Worm (Caenorhabditis elegans) whole organism, L2 larva: ENCODE measurements around the gene str-135.

Source experiments
- R02D3.7 ChIP-seq: fragments of 150-350 bp; optimal IDR thresholded peaks from 2 replicates; lab custom pipeline; 2014; ENCODE audit warnings: missing biosample characterization, missing genetic modification characterization
- ama-1 ChIP-seq: fragments of 150-350 bp; optimal IDR thresholded peaks from 2 replicates; lab custom pipeline; 2018; ENCODE audit warnings: inconsistent platforms
- dmd-4 ChIP-seq: sonication (generic microtip); optimal IDR thresholded peaks from 2 replicates; lab custom pipeline; 2017; ENCODE audit warnings: missing biosample characterization, missing genetic modification characterization
- gmeb-1 ChIP-seq: fragments of 150-350 bp; optimal IDR thresholded peaks from 2 replicates; lab custom pipeline; 2014; ENCODE audit warnings: missing biosample characterization, missing genetic modification characterization
- lin-13 ChIP-seq: fragments of 150-350 bp; optimal IDR thresholded peaks from 2 replicates; lab custom pipeline; 2014; ENCODE audit warnings: missing biosample characterization, missing genetic modification reagents, missing genetic modification characterization
- nhr-129 ChIP-seq: fragments of 150-350 bp; optimal IDR thresholded peaks from 2 replicates; lab custom pipeline; 2014; ENCODE audit warnings: missing biosample characterization, missing genetic modification characterization
- nhr-25 ChIP-seq: fragments of 150-350 bp; sonication (generic microtip); optimal IDR thresholded peaks from 3 replicates; lab custom pipeline; 2014; ENCODE audit warnings: missing biosample characterization, missing genetic modification characterization
- skn-1 ChIP-seq: sonication (generic microtip); optimal IDR thresholded peaks from 2 replicates; lab custom pipeline; 2017; ENCODE audit warnings: missing biosample characterization, missing genetic modification characterization
- unc-62 ChIP-seq: fragments of 150-350 bp; optimal IDR thresholded peaks from 2 replicates; lab custom pipeline; 2014; ENCODE audit warnings: missing biosample characterization, missing genetic modification reagents, missing genetic modification characterization
- ztf-11 ChIP-seq: sonication (generic microtip); optimal IDR thresholded peaks from 2 replicates; lab custom pipeline; 2017; ENCODE audit warnings: missing biosample characterization, missing genetic modification characterization

DNA sequence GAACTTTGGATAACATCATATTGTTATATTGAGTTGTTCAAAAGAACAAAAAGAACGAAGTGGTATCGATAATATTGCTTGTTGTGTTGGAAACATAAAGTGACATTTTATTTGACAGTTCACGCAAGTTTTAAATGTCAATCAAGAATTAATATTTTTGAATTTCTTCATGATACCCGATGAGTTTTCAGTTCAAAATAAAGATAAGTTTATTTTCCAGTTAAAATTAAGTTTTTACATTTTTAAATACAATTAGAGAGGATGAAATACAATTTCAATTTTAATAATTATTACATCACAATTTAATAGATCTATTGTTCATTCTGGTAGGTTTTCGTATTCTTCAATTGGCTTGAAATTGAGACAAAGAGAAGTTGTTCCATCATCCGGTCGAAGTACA is 16.8 kb upstream of the str-135 start, which contains the start of gene W02D7.4:
- TF ChIP-seq gmeb-1 (tag; lab: Kevin White, UChicago) (no peak), ama-1 (lab: Kevin White, UChicago) (no peak), lin-13 (GFP tag; lab: Kevin White, UChicago) (no peak), ztf-11 (tag; lab: Kevin White, UChicago) (no peak), skn-1 (no peak), nhr-129 (tag; lab: Kevin White, UChicago) (no peak), R02D3.7 (tag; lab: Kevin White, UChicago) (no peak), dmd-4 (no peak), unc-62 (GFP tag; lab: Kevin White, UChicago) (no peak), nhr-25 (tag; lab: Kevin White, UChicago) (no peak)
